Worm (Caenorhabditis elegans) whole organism, L1 larva: ENCODE results near the gene pqn-16.

Experiments used
- C04F5.9 ChIP-seq: sonication (generic microtip); optimal IDR thresholded peaks from 2 replicates; lab custom pipeline; 2016; ENCODE audit warnings: missing genetic modification characterization, missing compliant biosample characterization
- F16B12.6 ChIP-seq: fragments of 150-350 bp; optimal IDR thresholded peaks from 2 replicates; lab custom pipeline; 2014; ENCODE audit warnings: missing biosample characterization, missing genetic modification characterization
- Y116A8C.19 ChIP-seq: sonication (generic microtip); optimal IDR thresholded peaks from 2 replicates; lab custom pipeline; 2016; ENCODE audit warnings: missing compliant biosample characterization, missing genetic modification characterization, borderline replicate concordance
- aha-1 ChIP-seq: fragments of 150-350 bp; optimal IDR thresholded peaks from 2 replicates; lab custom pipeline; 2014; ENCODE audit warnings: missing biosample characterization, missing genetic modification characterization
- alr-1 ChIP-seq: fragments of 200-800 bp; sonication (Bioruptor generic); optimal IDR thresholded peaks from 2 replicates; lab custom pipeline; 2018; ENCODE audit warnings: borderline replicate concordance, mild to moderate bottlenecking, missing genetic modification characterization, missing compliant biosample characterization
- aly-2 ChIP-seq: fragments of 150-350 bp; optimal IDR thresholded peaks from 2 replicates; lab custom pipeline; 2014; ENCODE audit warnings: missing biosample characterization, missing genetic modification characterization
- ama-1 ChIP-seq: fragments of 150-350 bp; optimal IDR thresholded peaks from 2 replicates; lab custom pipeline; 2014
- blmp-1 ChIP-seq: fragments of 150-350 bp; optimal IDR thresholded peaks from 2 replicates; lab custom pipeline; 2014; ENCODE audit warnings: missing biosample characterization, missing genetic modification characterization
- ceh-8 ChIP-seq: fragments of 200-800 bp; sonication (Bioruptor generic); optimal IDR thresholded peaks from 2 replicates; lab custom pipeline; 2018; ENCODE audit warnings: mild to moderate bottlenecking, missing genetic modification characterization, moderate library complexity, missing compliant biosample characterization
- ceh-90 ChIP-seq: sonication (generic microtip); optimal IDR thresholded peaks from 2 replicates; lab custom pipeline; 2016; ENCODE audit warnings: missing genetic modification characterization, missing compliant biosample characterization
- ces-1 ChIP-seq: fragments of 150-350 bp; optimal IDR thresholded peaks from 2 replicates; lab custom pipeline; 2014; ENCODE audit warnings: missing biosample characterization, missing genetic modification reagents, missing genetic modification characterization
- dsc-1 ChIP-seq: sonication (generic microtip); optimal IDR thresholded peaks from 2 replicates; lab custom pipeline; 2016; ENCODE audit warnings: mild to moderate bottlenecking, missing genetic modification characterization, missing compliant biosample characterization
- efl-1 ChIP-seq, 4 experiments: fragments of 150-350 bp; optimal IDR thresholded peaks in 3 of 4; peaks in 1 of 4; 1 replicate in 1 of 4; 2 replicates in 3 of 4; lab custom pipeline; 2014; ENCODE audit warnings: missing biosample characterization in 2 of 4, missing genetic modification characterization in 2 of 4, missing genetic modification reagents in 2 of 4
- efl-3 ChIP-seq: fragments of 200-800 bp; sonication (Bioruptor generic); optimal IDR thresholded peaks from 2 replicates; lab custom pipeline; 2018; ENCODE audit warnings: mild to moderate bottlenecking, missing genetic modification characterization, missing compliant biosample characterization
- egl-13 ChIP-seq: sonication (generic microtip); optimal IDR thresholded peaks from 2 replicates; lab custom pipeline; 2016; ENCODE audit warnings: missing genotype, missing genetic modification reagents, missing genetic modification characterization, missing compliant biosample characterization
- egl-27 ChIP-seq, 2 experiments: fragments of 150-350 bp in 1 of 2; sonication (generic microtip); optimal IDR thresholded peaks; 3 replicates each; lab custom pipeline; 2017 to 2018; ENCODE audit warnings: missing biosample characterization in 2 of 2, missing genetic modification characterization in 2 of 2, missing genetic modification reagents in 2 of 2
- elt-2 ChIP-seq: sonication (generic microtip); optimal IDR thresholded peaks from 2 replicates; lab custom pipeline; 2016; ENCODE audit warnings: missing genetic modification characterization, mild to moderate bottlenecking, inconsistent platforms, missing compliant biosample characterization, missing genetic modification reagents
- fkh-10 ChIP-seq: sonication (generic microtip); optimal IDR thresholded peaks from 2 replicates; lab custom pipeline; 2017; ENCODE audit warnings: missing biosample characterization, missing genetic modification reagents, missing genetic modification characterization
- fkh-8 ChIP-seq: sonication (generic microtip); optimal IDR thresholded peaks from 2 replicates; lab custom pipeline; 2016; ENCODE audit warnings: mild to moderate bottlenecking, missing genetic modification characterization, missing compliant biosample characterization
- fos-1 ChIP-seq: fragments of 150-350 bp; optimal IDR thresholded peaks from 2 replicates; lab custom pipeline; 2014; ENCODE audit warnings: missing biosample characterization, missing genetic modification characterization
- hpl-2 ChIP-seq: fragments of 150-350 bp; optimal IDR thresholded peaks from 2 replicates; lab custom pipeline; 2014; ENCODE audit warnings: missing biosample characterization, missing genetic modification reagents, missing genetic modification characterization
- lin-14 ChIP-seq: fragments of 200-800 bp; sonication (Bioruptor generic); optimal IDR thresholded peaks from 2 replicates; lab custom pipeline; 2018; ENCODE audit warnings: mild to moderate bottlenecking, missing genetic modification characterization, moderate library complexity, missing compliant biosample characterization
- lin-35 ChIP-seq, 2 experiments: fragments of 150-350 bp; optimal IDR thresholded peaks; 2 replicates each; lab custom pipeline; 2014; ENCODE audit warnings: missing biosample characterization in 2 of 2, missing genetic modification characterization in 2 of 2, missing genetic modification reagents in 2 of 2
- lin-39 ChIP-seq: fragments of 150-350 bp; optimal IDR thresholded peaks from 2 replicates; lab custom pipeline; 2014; ENCODE audit warnings: missing biosample characterization, missing genetic modification reagents, missing genetic modification characterization
- mef-2 ChIP-seq: fragments of 150-350 bp; optimal IDR thresholded peaks from 2 replicates; lab custom pipeline; 2014; ENCODE audit warnings: missing biosample characterization, missing genetic modification characterization
- nhr-11 ChIP-seq: fragments of 150-350 bp; optimal IDR thresholded peaks from 2 replicates; lab custom pipeline; 2014; ENCODE audit warnings: missing biosample characterization, missing genetic modification characterization
- nhr-12 ChIP-seq: sonication (generic microtip); optimal IDR thresholded peaks from 2 replicates; lab custom pipeline; 2017; ENCODE audit warnings: missing biosample characterization, missing genetic modification characterization
- nhr-28 ChIP-seq: fragments of 150-350 bp; optimal IDR thresholded peaks from 2 replicates; lab custom pipeline; 2014; ENCODE audit warnings: missing biosample characterization, missing genetic modification characterization
- nhr-47 ChIP-seq: sonication (generic microtip); optimal IDR thresholded peaks from 2 replicates; lab custom pipeline; 2016; ENCODE audit warnings: mild to moderate bottlenecking, missing genetic modification characterization, moderate library complexity, missing compliant biosample characterization
- nhr-71 ChIP-seq: sonication (generic microtip); optimal IDR thresholded peaks from 2 replicates; lab custom pipeline; 2016; ENCODE audit warnings: mild to moderate bottlenecking, missing genetic modification characterization, moderate library complexity, missing compliant biosample characterization
- nhr-85 ChIP-seq: sonication (generic microtip); peaks from one replicate; lab custom pipeline; 2016; ENCODE audit warnings: missing genetic modification characterization, inconsistent platforms, missing compliant biosample characterization
- pag-3 ChIP-seq: sonication (generic microtip); optimal IDR thresholded peaks from 2 replicates; lab custom pipeline; 2017; ENCODE audit warnings: missing genetic modification characterization, mild to moderate bottlenecking, missing compliant biosample characterization, antibody characterized with exemption, borderline replicate concordance; ENCODE audit not compliant: insufficient read depth
- pax-3 ChIP-seq: fragments of 200-800 bp; sonication (Bioruptor generic); optimal IDR thresholded peaks from 2 replicates; lab custom pipeline; 2018; ENCODE audit warnings: mild to moderate bottlenecking, missing genetic modification characterization, moderate library complexity, missing compliant biosample characterization
- pqm-1 ChIP-seq: sonication (generic microtip); optimal IDR thresholded peaks from 3 replicates; lab custom pipeline; 2017; ENCODE audit warnings: missing biosample characterization, missing genetic modification characterization
- rnt-1 ChIP-seq: sonication (generic microtip); optimal IDR thresholded peaks from 2 replicates; lab custom pipeline; 2016; ENCODE audit warnings: mild to moderate bottlenecking, missing genetic modification characterization, moderate library complexity, missing compliant biosample characterization
- skn-1 ChIP-seq: fragments of 150-350 bp; optimal IDR thresholded peaks from 2 replicates; lab custom pipeline; 2014; ENCODE audit warnings: missing biosample characterization, missing genetic modification characterization
- snpc-4 ChIP-seq: fragments of 150-350 bp; optimal IDR thresholded peaks from 2 replicates; lab custom pipeline; 2014; ENCODE audit warnings: missing biosample characterization, missing genetic modification characterization
- sox-4 ChIP-seq: sonication (generic microtip); optimal IDR thresholded peaks from 2 replicates; lab custom pipeline; 2016; ENCODE audit warnings: missing genetic modification characterization, missing compliant biosample characterization
- sptf-1 ChIP-seq: fragments of 150-350 bp; optimal IDR thresholded peaks from 2 replicates; lab custom pipeline; 2014; ENCODE audit warnings: missing biosample characterization, missing genetic modification characterization
- tbx-2 ChIP-seq: sonication (generic microtip); optimal IDR thresholded peaks from 2 replicates; lab custom pipeline; 2016; ENCODE audit warnings: missing genetic modification characterization, missing compliant biosample characterization
- vab-15 ChIP-seq: sonication (generic microtip); optimal IDR thresholded peaks from 2 replicates; lab custom pipeline; 2017; ENCODE audit warnings: missing genotype, mild to moderate bottlenecking, missing genetic modification characterization, missing compliant biosample characterization
- xbp-1 ChIP-seq: sonication (generic microtip); optimal IDR thresholded peaks from 2 replicates; lab custom pipeline; 2016; ENCODE audit warnings: missing genetic modification characterization, missing compliant biosample characterization

Gene pqn-16

DNA sequence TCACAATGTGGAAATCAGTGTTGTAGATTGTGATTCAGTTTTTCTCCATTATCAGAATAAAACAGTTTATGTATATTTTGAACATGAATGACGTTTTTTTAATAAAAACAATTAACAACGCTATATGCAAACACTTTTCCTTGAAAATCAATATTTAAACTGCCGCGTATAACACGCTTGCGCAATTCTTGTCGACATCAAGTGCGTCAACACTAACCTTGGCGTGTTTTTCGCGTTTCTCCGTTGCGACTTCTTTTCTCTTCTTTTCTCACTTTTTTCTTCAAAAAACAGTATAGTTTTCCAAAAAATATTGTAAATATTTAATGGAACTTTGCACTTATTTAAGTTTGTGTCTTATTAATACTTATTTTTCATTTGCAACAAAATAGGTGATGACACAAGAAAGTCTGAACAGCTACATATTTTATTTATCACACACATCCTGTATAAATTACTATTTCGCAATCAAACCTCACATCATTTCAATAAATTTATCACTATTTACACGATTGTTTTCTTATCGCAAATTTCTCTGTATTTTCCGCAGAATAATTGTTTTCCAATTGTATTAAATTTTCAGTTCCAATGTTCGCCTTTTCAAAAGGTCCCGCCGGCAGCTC, 1.4 kb downstream of the pqn-16 start, which contains the start of gene spas-1 (continued):
- TF ChIP-seq efl-1 (optimal IDR thresholded peaks at IDR 0.05; lab: Kevin White, UChicago) (peak; percentile 89 to 98), efl-1 (GFP tag; optimal IDR thresholded peaks at IDR 0.05 in 1 of 2; lab: Kevin White, UChicago) (peak; percentile 97 to 100), pax-3 (peak; percentile 46), xbp-1 (tag; lab: Kevin White, UChicago) (peak; percentile 92), Y116A8C.19 (tag; lab: Kevin White, UChicago) (no peak), efl-3 (no peak), rnt-1 (peak; percentile 92), pqm-1 (tag; lab: Kevin White, UChicago) (no peak), pag-3 (tag; lab: Kevin White, UChicago) (peak; percentile 19)

DNA sequence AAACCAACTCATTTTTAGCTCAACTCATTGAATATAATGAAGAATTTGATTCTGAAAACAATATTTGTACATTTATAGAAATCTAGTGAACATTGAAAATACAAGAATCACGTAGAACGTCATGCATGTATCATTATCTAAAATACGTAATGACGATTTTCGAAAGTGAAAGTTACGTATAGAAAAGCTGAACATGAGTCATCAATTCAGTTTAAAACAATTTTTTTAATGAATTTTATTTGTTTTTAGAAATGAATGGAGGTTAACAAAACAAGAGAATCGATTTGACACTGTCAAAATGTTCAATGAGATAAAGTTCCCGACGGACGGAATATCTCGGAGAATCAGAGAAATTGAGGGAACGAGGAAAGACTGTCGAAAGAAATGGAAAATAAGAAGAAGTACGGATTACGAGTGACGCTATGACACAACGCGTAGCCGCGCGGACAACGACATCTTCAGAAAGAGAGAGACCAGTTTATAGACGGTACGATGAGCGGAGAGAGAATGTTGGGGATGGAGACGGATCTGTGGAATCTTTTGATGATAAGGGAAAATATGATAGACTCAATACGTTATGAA, 7.9 kb downstream of the pqn-16 start, which contains the start of gene ptr-1:
ptr-1 (minus strand) TSS at position 51 of the 582 bp plus-strand sequence.
- TF ChIP-seq elt-2 (no peak), ceh-90 (tag; lab: Kevin White, UChicago) (no peak), blmp-1 (tag; lab: Kevin White, UChicago) (peak; percentile 95), ama-1 (lab: Kevin White, UChicago) (no peak)

DNA sequence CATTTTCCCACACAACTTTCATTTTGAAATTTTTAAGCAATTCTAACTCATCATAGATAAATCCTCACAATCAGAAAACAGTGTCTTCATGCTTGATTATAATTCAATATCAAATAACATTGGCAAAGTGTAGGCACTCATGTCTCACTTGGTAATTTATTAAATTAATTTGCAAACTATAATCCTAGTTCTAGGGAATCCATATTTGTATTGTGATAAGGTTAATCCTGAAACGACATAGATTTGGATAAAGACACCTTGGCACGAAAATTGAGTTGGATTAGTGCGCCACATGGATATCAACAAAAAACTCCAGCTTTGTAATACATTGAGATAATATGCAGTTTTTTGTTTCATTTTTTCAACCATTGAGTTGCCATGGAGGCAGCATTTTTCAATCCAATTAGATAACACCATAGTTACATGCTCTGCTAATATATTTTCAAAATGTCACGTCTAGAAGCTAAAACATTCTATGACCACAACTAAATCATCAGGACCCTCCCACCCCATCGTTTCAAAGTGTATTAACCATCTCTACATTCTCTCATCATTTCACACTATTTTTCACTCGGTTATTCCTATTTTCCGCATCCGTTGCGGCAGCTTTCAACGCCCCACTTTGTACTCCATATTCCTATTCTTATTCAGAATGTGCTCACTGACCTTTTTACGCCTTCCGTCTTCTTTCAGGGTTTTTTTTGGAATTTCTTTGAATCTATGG, 10.0 kb downstream of the pqn-16 start:
- TF ChIP-seq fkh-8 (peak; percentile 3), sptf-1 (tag; lab: Kevin White, UChicago) (no peak), lin-14 (GFP tag; lab: Kevin White, UChicago) (peak; percentile 26), pax-3 (peak; percentile 22), rnt-1 (no peak), nhr-47 (tag; lab: Kevin White, UChicago) (peak; percentile 1), dsc-1 (tag; lab: Kevin White, UChicago) (peak; percentile 98)

DNA sequence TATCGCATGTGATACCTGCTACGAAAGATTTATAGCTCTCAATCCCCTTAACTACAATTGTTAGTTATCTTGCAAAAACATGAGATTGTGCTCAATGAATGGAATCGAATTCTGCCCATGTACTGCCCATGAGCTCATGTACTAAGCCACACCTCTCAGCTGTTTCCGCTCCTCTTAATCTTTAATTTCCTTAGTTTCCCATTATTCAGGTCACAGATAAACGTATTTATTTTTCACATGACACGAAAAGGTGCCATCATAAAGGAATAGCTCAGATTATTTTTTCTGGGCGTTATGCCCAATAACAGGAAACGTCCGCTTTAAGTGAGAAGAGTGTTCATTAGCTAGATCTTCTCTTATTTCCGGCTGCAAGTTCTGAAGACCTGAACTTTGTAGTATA, 12.1 kb downstream of the pqn-16 start:
- TF ChIP-seq ceh-90 (tag; lab: Kevin White, UChicago) (no peak), nhr-28 (tag; lab: Kevin White, UChicago) (no peak), lin-35 (GFP tag; optimal IDR thresholded peaks at IDR 0.05; lab: Kevin White, UChicago) (no peak), F16B12.6 (no peak), skn-1 (tag; lab: Kevin White, UChicago) (no peak), fkh-8 (peak; percentile 68), fkh-10 (GFP tag; lab: Kevin White, UChicago) (peak; percentile 14), ces-1 (GFP tag; lab: Kevin White, UChicago) (no peak), lin-39 (no peak), alr-1 (tag; lab: Kevin White, UChicago) (no peak), nhr-12 (no peak), egl-27 (tag; optimal IDR thresholded peaks at IDR 0.05; lab: Kevin White, UChicago) (no peak), egl-13 (tag; lab: Kevin White, UChicago) (peak; percentile 61), blmp-1 (tag; lab: Kevin White, UChicago) (no peak), nhr-71 (tag; lab: Kevin White, UChicago) (peak; percentile 29), Y116A8C.19 (tag; lab: Kevin White, UChicago) (no peak), pag-3 (tag; lab: Kevin White, UChicago) (no peak), fos-1 (tag; lab: Kevin White, UChicago) (no peak), ceh-8 (GFP tag; lab: Kevin White, UChicago) (no peak), pax-3 (peak; percentile 59), efl-3 (no peak), C04F5.9 (tag; lab: Kevin White, UChicago) (no peak), nhr-11 (no peak), aly-2 (tag; lab: Kevin White, UChicago) (no peak), pqm-1 (tag; lab: Kevin White, UChicago) (no peak), snpc-4 (tag; lab: Kevin White, UChicago) (no peak), mef-2 (tag; lab: Kevin White, UChicago) (no peak), hpl-2 (no peak), vab-15 (tag; lab: Kevin White, UChicago) (no peak), tbx-2 (no peak), elt-2 (no peak), sox-4 (tag; lab: Kevin White, UChicago) (peak; percentile 48), nhr-85 (tag; lab: Kevin White, UChicago) (no peak), aha-1 (tag; lab: Kevin White, UChicago) (no peak)
